Worm (Caenorhabditis elegans) whole organism, late embryonic: ENCODE results near the gene ZK121.2.
A peak's percentile ranks its signal among the peaks of the same experiment; 100 is the strongest.

Experiments
- F13H6.1 ChIP-seq: sonication (generic microtip); optimal IDR thresholded peaks from 2 replicates; lab custom pipeline; 2016; ENCODE audit warnings: missing genetic modification characterization, missing compliant biosample characterization
- T23F11.4 ChIP-seq: fragments of 200-800 bp; sonication (Bioruptor generic); optimal IDR thresholded peaks from 2 replicates; lab custom pipeline; 2018; ENCODE audit warnings: mild to moderate bottlenecking, missing genetic modification characterization, missing compliant biosample characterization
- ceh-24 ChIP-seq: sonication (generic microtip); optimal IDR thresholded peaks from 2 replicates; lab custom pipeline; 2016; ENCODE audit warnings: mild to moderate bottlenecking, missing genetic modification characterization, missing compliant biosample characterization
- ceh-30 ChIP-seq: fragments of 150-350 bp; optimal IDR thresholded peaks from 2 replicates; lab custom pipeline; 2014; ENCODE audit warnings: missing biosample characterization, missing genetic modification characterization
- dmd-4 ChIP-seq: sonication (generic microtip); optimal IDR thresholded peaks from 2 replicates; lab custom pipeline; 2016; ENCODE audit warnings: borderline replicate concordance, missing genetic modification characterization, missing compliant biosample characterization
- lin-11 ChIP-seq: fragments of 200-800 bp; sonication (Bioruptor generic); optimal IDR thresholded peaks from 2 replicates; lab custom pipeline; 2018; ENCODE audit warnings: mild to moderate bottlenecking, missing genetic modification characterization, missing compliant biosample characterization
- sdc-2 ChIP-seq: sonication (generic microtip); optimal IDR thresholded peaks from 2 replicates; lab custom pipeline; 2016; ENCODE audit warnings: missing genotype, missing genetic modification characterization, missing compliant biosample characterization
- unc-55 ChIP-seq: sonication (generic microtip); optimal IDR thresholded peaks from 2 replicates; lab custom pipeline; 2017; ENCODE audit warnings: missing biosample characterization, missing genetic modification reagents, missing genetic modification characterization

DNA sequence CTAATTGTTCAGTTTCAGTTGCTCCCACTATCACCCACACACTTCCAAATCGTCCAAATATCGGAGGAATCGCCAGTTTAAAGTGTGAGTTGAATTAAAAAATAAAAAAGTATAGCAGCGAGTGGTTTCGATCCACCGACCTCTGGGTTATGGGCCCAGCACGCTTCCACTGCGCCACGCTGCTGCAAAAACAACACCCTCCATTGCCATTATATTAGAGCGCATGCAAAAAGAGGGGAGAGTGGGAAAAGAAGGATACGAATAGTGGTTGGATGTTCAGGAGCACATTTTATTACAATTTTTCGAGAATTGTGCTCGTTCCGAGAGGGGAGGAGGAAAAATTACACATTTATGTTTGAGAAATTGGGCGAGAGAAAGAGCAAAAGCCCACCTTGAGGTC, 46.6 kb upstream of the ZK121.2 start:
- TF ChIP-seq T23F11.4 (GFP tag; lab: Kevin White, UChicago) (peak; percentile 81), ceh-24 (tag; lab: Kevin White, UChicago) (peak; percentile 41), lin-11 (peak; percentile 66), unc-55 (GFP tag; lab: Kevin White, UChicago) (no peak), sdc-2 (tag; lab: Kevin White, UChicago) (peak; percentile 81), F13H6.1 (peak; percentile 91), ceh-30 (peak; percentile 60), dmd-4 (tag; lab: Kevin White, UChicago) (peak; percentile 73)
